Worm (Caenorhabditis elegans): Measurements from ENCODE around the gene cpf-2.

The cpf-2 gene

ce11 chrIII:13313788-13314187 lies 45.1 kb upstream of the cpf-2 start, which contains the start of gene Y43F4B.10 (continued):
- TF ChIP-seq swsn-7 (tag; optimal IDR thresholded peaks at IDR 0.05), result no peak
- no peak for TF ChIP-seq ets-5 (GFP tag; IDR thresholded peaks at IDR 0.05)
- no peak for TF ChIP-seq unc-130 (tag; optimal IDR thresholded peaks at IDR 0.05)
- no peak for TF ChIP-seq irx-1 (tag; optimal IDR thresholded peaks at IDR 0.05)
- TF ChIP-seq pqm-1 (tag; optimal IDR thresholded peaks at IDR 0.05), result no peak
- TF ChIP-seq blmp-1 (tag; optimal IDR thresholded peaks at IDR 0.05), result peak; percentile 23
- no peak for TF ChIP-seq ceh-90 (tag; optimal IDR thresholded peaks at IDR 0.05)
- TF ChIP-seq nhr-47 (tag; optimal IDR thresholded peaks at IDR 0.05), result peak; percentile 28
- TF ChIP-seq ztf-11 (tag; optimal IDR thresholded peaks at IDR 0.05), result no peak
- peak in 1 of 3 experiments; percentile 10 for TF ChIP-seq ceh-82 (tag; optimal IDR thresholded peaks at IDR 0.05)
- TF ChIP-seq ceh-8 (GFP tag; optimal IDR thresholded peaks at IDR 0.05), result no peak
- TF ChIP-seq ceh-63 (GFP tag; optimal IDR thresholded peaks at IDR 0.05), result no peak
- no peak for TF ChIP-seq isw-1 (GFP tag; IDR thresholded peaks at IDR 0.05)
- no peak for TF ChIP-seq egl-13 (tag; optimal IDR thresholded peaks at IDR 0.05)
- TF ChIP-seq unc-86 (tag; optimal IDR thresholded peaks at IDR 0.05), result no peak
- no peak for TF ChIP-seq aly-2 (tag; optimal IDR thresholded peaks at IDR 0.05)
- no peak for TF ChIP-seq nhr-19 (GFP tag; conservative IDR thresholded peaks at IDR 0.05)
- TF ChIP-seq mab-9 (GFP tag; IDR thresholded peaks at IDR 0.05), result no peak
- no peak for TF ChIP-seq nhr-77 (tag; optimal IDR thresholded peaks at IDR 0.05)
- peak; percentile 42 to 74 (median 51) for TF ChIP-seq dpl-1 (GFP tag; optimal IDR thresholded peaks at IDR 0.05)
- TF ChIP-seq elt-3 (tag; optimal IDR thresholded peaks at IDR 0.05), result no peak
- TF ChIP-seq unc-98 (GFP tag; IDR thresholded peaks at IDR 0.05), result no peak
- no peak for TF ChIP-seq aha-1 (tag; optimal IDR thresholded peaks at IDR 0.05)
- TF ChIP-seq Y116A8C.19 (tag; optimal IDR thresholded peaks at IDR 0.05; ENCODE audit: borderline replicate concordance), result no peak
- no peak for TF ChIP-seq mef-2 (tag; optimal IDR thresholded peaks at IDR 0.05)
- peak; percentile 30 for TF ChIP-seq snu-23 (GFP tag; optimal IDR thresholded peaks at IDR 0.05)
- no peak for TF ChIP-seq lin-14 (GFP tag; optimal IDR thresholded peaks at IDR 0.05)
- TF ChIP-seq F16B12.6 (tag; optimal IDR thresholded peaks at IDR 0.05), result peak; percentile 26
- no peak for TF ChIP-seq pag-3 (tag; optimal IDR thresholded peaks at IDR 0.05; ENCODE audit: borderline replicate concordance, insufficient read depth)
- no peak for TF ChIP-seq ama-1 (optimal IDR thresholded peaks at IDR 0.05)
- peak; percentile 51 to 75 for TF ChIP-seq efl-1 (optimal IDR thresholded peaks at IDR 0.05)
- peak; percentile 18 to 58 for TF ChIP-seq efl-1 (GFP tag; optimal IDR thresholded peaks at IDR 0.05 in 1 of 2)
- TF ChIP-seq elt-2 (tag; optimal IDR thresholded peaks at IDR 0.05), result no peak
- TF ChIP-seq nhr-12 (tag; optimal IDR thresholded peaks at IDR 0.05), result no peak
- TF ChIP-seq nhr-28 (tag; optimal IDR thresholded peaks at IDR 0.05), result no peak
- TF ChIP-seq fkh-10 (GFP tag; optimal IDR thresholded peaks at IDR 0.05), result no peak
- TF ChIP-seq hpl-2 (GFP tag; optimal IDR thresholded peaks at IDR 0.05), result no peak
- peak; percentile 1 for TF ChIP-seq nhr-85 (tag)
- no peak for TF ChIP-seq mdl-1 (tag; optimal IDR thresholded peaks at IDR 0.05)
- no peak for TF ChIP-seq unc-62 (GFP tag; optimal IDR thresholded peaks at IDR 0.05)

ce11 chrIII:13310552-13310951 lies 41.9 kb upstream of the cpf-2 start:
- TF ChIP-seq sup-37 (GFP tag; optimal IDR thresholded peaks at IDR 0.05), result no peak
- no peak for TF ChIP-seq ceh-90 (tag; optimal IDR thresholded peaks at IDR 0.05)
- TF ChIP-seq unc-86 (tag; optimal IDR thresholded peaks at IDR 0.05), result no peak
- peak; percentile 35 for TF ChIP-seq nhr-71 (tag; optimal IDR thresholded peaks at IDR 0.05)
- TF ChIP-seq hlh-17 (GFP tag; optimal IDR thresholded peaks at IDR 0.05; ENCODE audit: borderline replicate concordance), result no peak
- no peak for TF ChIP-seq ztf-4 (tag; optimal IDR thresholded peaks at IDR 0.05)
- no peak for TF ChIP-seq efl-3 (GFP tag; optimal IDR thresholded peaks at IDR 0.05)
- TF ChIP-seq lin-35 (GFP tag; optimal IDR thresholded peaks at IDR 0.05), result peak; percentile 33 to 54
- TF ChIP-seq xbp-1 (tag; optimal IDR thresholded peaks at IDR 0.05), result no peak
- TF ChIP-seq lin-13 (GFP tag; optimal IDR thresholded peaks at IDR 0.05), result no peak
- TF ChIP-seq mep-1 (tag; optimal IDR thresholded peaks at IDR 0.05), result peak; percentile 31
- TF ChIP-seq irx-1 (tag; optimal IDR thresholded peaks at IDR 0.05), result no peak
- TF ChIP-seq alr-1 (tag; optimal IDR thresholded peaks at IDR 0.05; ENCODE audit: borderline replicate concordance), result no peak
- peak; percentile 8 for TF ChIP-seq jun-1 (tag; optimal IDR thresholded peaks at IDR 0.05)
- TF ChIP-seq hpl-2 (GFP tag; optimal IDR thresholded peaks at IDR 0.05), result no peak
- peak in 1 of 2 experiments; percentile 11 for TF ChIP-seq efl-1 (optimal IDR thresholded peaks at IDR 0.05)
- TF ChIP-seq efl-1 (GFP tag; optimal IDR thresholded peaks at IDR 0.05 in 1 of 2), result peak; percentile 45 to 95
- TF ChIP-seq nhr-84 (tag; optimal IDR thresholded peaks at IDR 0.05), result no peak
- TF ChIP-seq mab-9 (GFP tag; IDR thresholded peaks at IDR 0.05), result no peak
- TF ChIP-seq pax-3 (tag; optimal IDR thresholded peaks at IDR 0.05), result no peak
- no peak for TF ChIP-seq unc-130 (tag; optimal IDR thresholded peaks at IDR 0.05)
- no peak for TF ChIP-seq elt-3 (tag; optimal IDR thresholded peaks at IDR 0.05)
- no peak for TF ChIP-seq lin-15B (tag; optimal IDR thresholded peaks at IDR 0.05)

All from whole organism, L1 larva.